Worm (Caenorhabditis elegans) whole organism, young adult: ENCODE data around the gene T01B4.3.
A peak's percentile ranks its signal among the peaks of the same experiment; 100 is the strongest.

Experiments used
- B0261.1 ChIP-seq: sonication (generic microtip); optimal IDR thresholded peaks from 2 replicates; lab custom pipeline; 2016; ENCODE audit warnings: mild to moderate bottlenecking, missing genetic modification characterization, moderate library complexity, missing compliant biosample characterization
- C17E4.6 ChIP-seq: fragments of 200-800 bp; sonication (Bioruptor generic); IDR thresholded peaks from 2 replicates; pipeline ENCODE4 v1.3.6; 2022; ENCODE audit warnings: missing genetic modification reagents, missing genetic modification characterization, missing compliant biosample characterization
- F23B12.7 ChIP-seq: sonication (generic microtip); optimal IDR thresholded peaks from 2 replicates; lab custom pipeline; 2017; ENCODE audit warnings: missing genetic modification characterization, mild to moderate bottlenecking, missing compliant biosample characterization, antibody characterized with exemption, moderate library complexity; ENCODE audit not compliant: insufficient read depth
- F37B4.10 ChIP-seq: fragments of 200-800 bp; sonication (Bioruptor generic); IDR thresholded peaks from 2 replicates; pipeline ENCODE4 v1.3.6; 2022; ENCODE audit warnings: missing genetic modification characterization, missing compliant biosample characterization
- F39B2.1 ChIP-seq: fragments of 200-800 bp; sonication (Bioruptor generic); IDR thresholded peaks from 2 replicates; pipeline ENCODE4 v1.3.6; 2022; ENCODE audit warnings: missing genetic modification reagents, missing genetic modification characterization, missing compliant biosample characterization
- F49E8.2 ChIP-seq: sonication (generic microtip); optimal IDR thresholded peaks from 3 replicates; lab custom pipeline; 2017; ENCODE audit warnings: missing genetic modification characterization, mild to moderate bottlenecking, missing compliant biosample characterization, antibody characterized with exemption, moderate library complexity; ENCODE audit not compliant: insufficient read depth
- K12H6.12 ChIP-seq: fragments of 200-800 bp; sonication (Bioruptor generic); optimal IDR thresholded peaks from 2 replicates; lab custom pipeline; 2018; ENCODE audit warnings: mild to moderate bottlenecking, missing genetic modification characterization, missing compliant biosample characterization
- T07F8.4 ChIP-seq: sonication (generic microtip); optimal IDR thresholded peaks from 2 replicates; lab custom pipeline; 2016; ENCODE audit warnings: mild to moderate bottlenecking, missing genetic modification characterization, moderate library complexity, missing compliant biosample characterization
- Y53F4B.3 ChIP-seq: fragments of 200-800 bp; sonication (Bioruptor generic); IDR thresholded peaks from 2 replicates; pipeline ENCODE4 v1.3.6; 2022; ENCODE audit warnings: missing genetic modification reagents, missing genetic modification characterization, missing compliant biosample characterization
- Y56A3A.18 ChIP-seq: fragments of 200-800 bp; sonication (Bioruptor generic); IDR thresholded peaks from 2 replicates; pipeline ENCODE4 v1.3.6; 2022; ENCODE audit warnings: missing genetic modification reagents, missing genetic modification characterization, missing compliant biosample characterization
- Y67H2A.10 ChIP-seq: fragments of 200-800 bp; sonication (Bioruptor generic); conservative IDR thresholded peaks from 2 replicates; pipeline ENCODE4 v1.3.6; 2022; ENCODE audit warnings: missing genetic modification reagents, missing genetic modification characterization, missing compliant biosample characterization
- Y79H2A.3 ChIP-seq: fragments of 200-800 bp; sonication (Bioruptor generic); conservative IDR thresholded peaks from 2 replicates; pipeline ENCODE4 v1.3.6; 2022; ENCODE audit warnings: missing genetic modification reagents, missing genetic modification characterization, missing compliant biosample characterization
- ama-1 ChIP-seq, 3 experiments: fragments of 150-350 bp in 1 of 3; sonication (generic microtip) in 2 of 3; optimal IDR thresholded peaks; 2 replicates each; lab custom pipeline; 2014 to 2018; ENCODE audit warnings: missing biosample characterization in 2 of 3, missing genetic modification characterization in 2 of 3, missing genetic modification reagents in 2 of 3
- atf-7 ChIP-seq: sonication (generic microtip); optimal IDR thresholded peaks from 2 replicates; lab custom pipeline; 2017; ENCODE audit warnings: mild to moderate bottlenecking, missing genetic modification characterization, missing compliant biosample characterization
- attf-3 ChIP-seq: fragments of 200-800 bp; sonication (Bioruptor generic); conservative IDR thresholded peaks from 2 replicates; pipeline ENCODE4 v1.3.6; 2022; ENCODE audit warnings: missing genetic modification reagents, missing genetic modification characterization, missing compliant biosample characterization
- attf-5 ChIP-seq: fragments of 200-800 bp; sonication (Bioruptor generic); optimal IDR thresholded peaks from 2 replicates; lab custom pipeline; 2018; ENCODE audit warnings: mild to moderate bottlenecking, missing genetic modification characterization, missing compliant biosample characterization
- attf-6 ChIP-seq: fragments of 200-800 bp; sonication (Bioruptor generic); IDR thresholded peaks from 2 replicates; pipeline ENCODE4 v1.3.6; 2022; ENCODE audit warnings: missing genetic modification reagents, missing genetic modification characterization, missing compliant biosample characterization
- bed-2 ChIP-seq: fragments of 200-800 bp; sonication (Bioruptor generic); IDR thresholded peaks from 2 replicates; pipeline ENCODE4 v1.3.6; 2022; ENCODE audit warnings: missing genetic modification reagents, missing genetic modification characterization, missing compliant biosample characterization
- cebp-2 ChIP-seq: fragments of 200-800 bp; sonication (Bioruptor generic); IDR thresholded peaks from 2 replicates; pipeline ENCODE4 v1.3.6; 2022; ENCODE audit warnings: missing genetic modification characterization, missing compliant biosample characterization
- ceh-27 ChIP-seq: fragments of 200-800 bp; sonication (Bioruptor generic); optimal IDR thresholded peaks from 2 replicates; lab custom pipeline; 2018; ENCODE audit warnings: mild to moderate bottlenecking, missing genetic modification characterization, moderate library complexity, missing compliant biosample characterization
- ceh-40 ChIP-seq: fragments of 200-800 bp; sonication (Bioruptor generic); IDR thresholded peaks from 2 replicates; pipeline ENCODE4 v1.3.6; 2022; ENCODE audit warnings: missing genetic modification characterization, missing compliant biosample characterization
- die-1 ChIP-seq: sonication (generic microtip); optimal IDR thresholded peaks from 2 replicates; lab custom pipeline; 2016; ENCODE audit warnings: missing genotype, mild to moderate bottlenecking, missing genetic modification characterization, missing compliant biosample characterization
- dox-1 ChIP-seq: fragments of 200-800 bp; sonication (Bioruptor generic); IDR thresholded peaks from 2 replicates; pipeline ENCODE4 v1.3.6; 2022; ENCODE audit warnings: missing genetic modification reagents, missing genetic modification characterization, missing compliant biosample characterization
- dpff-1 ChIP-seq: sonication (generic microtip); optimal IDR thresholded peaks from 2 replicates; lab custom pipeline; 2017; ENCODE audit warnings: mild to moderate bottlenecking, missing genetic modification characterization, missing compliant biosample characterization
- dpl-1 ChIP-seq: fragments of 150-350 bp; optimal IDR thresholded peaks from 2 replicates; lab custom pipeline; 2014; ENCODE audit warnings: missing biosample characterization, missing genetic modification reagents, missing genetic modification characterization
- efl-1 ChIP-seq: fragments of 150-350 bp; optimal IDR thresholded peaks from 2 replicates; lab custom pipeline; 2014; ENCODE audit warnings: missing biosample characterization, missing genetic modification reagents, missing genetic modification characterization
- ekl-4 ChIP-seq: fragments of 200-800 bp; sonication (Bioruptor generic); IDR thresholded peaks from 2 replicates; pipeline ENCODE4 v1.3.6; 2022; ENCODE audit warnings: missing genetic modification reagents, missing genetic modification characterization, missing compliant biosample characterization
- him-1 ChIP-seq: sonication (generic microtip); optimal IDR thresholded peaks from 2 replicates; lab custom pipeline; 2016; ENCODE audit warnings: missing genotype, missing genetic modification reagents, missing genetic modification characterization, missing compliant biosample characterization
- hlh-12 ChIP-seq: sonication (generic microtip); optimal IDR thresholded peaks from 2 replicates; lab custom pipeline; 2016; ENCODE audit warnings: missing genetic modification characterization, missing compliant biosample characterization
- hmg-1.2 ChIP-seq: fragments of 200-800 bp; sonication (Bioruptor generic); IDR thresholded peaks from 2 replicates; pipeline ENCODE4 v1.3.6; 2022; ENCODE audit warnings: missing genetic modification reagents, missing genetic modification characterization, missing compliant biosample characterization
- let-607 ChIP-seq, 2 experiments: fragments of 200-800 bp in 1 of 2; sonication (Bioruptor generic) in 1 of 2; sonication (generic microtip) in 1 of 2; optimal IDR thresholded peaks; 2 replicates each; lab custom pipeline; 2016 to 2018; ENCODE audit warnings: mild to moderate bottlenecking in 2 of 2, missing compliant biosample characterization in 2 of 2, missing genetic modification characterization in 2 of 2, moderate library complexity in 2 of 2, missing genotype in 1 of 2
- lin-26 ChIP-seq: fragments of 200-800 bp; sonication (Bioruptor generic); IDR thresholded peaks from 2 replicates; pipeline ENCODE4 v1.3.6; 2022; ENCODE audit warnings: missing genetic modification reagents, missing genetic modification characterization, missing compliant biosample characterization
- lsl-1 ChIP-seq: fragments of 200-800 bp; sonication (Bioruptor generic); optimal IDR thresholded peaks from 2 replicates; lab custom pipeline; 2018; ENCODE audit warnings: mild to moderate bottlenecking, missing genetic modification characterization, moderate library complexity, missing compliant biosample characterization
- madf-10 ChIP-seq: sonication (generic microtip); optimal IDR thresholded peaks from 2 replicates; lab custom pipeline; 2016; ENCODE audit warnings: mild to moderate bottlenecking, missing genetic modification characterization, missing compliant biosample characterization
- mcd-1 ChIP-seq: fragments of 200-800 bp; sonication (Bioruptor generic); IDR thresholded peaks from 2 replicates; pipeline ENCODE4 v1.3.6; 2022; ENCODE audit warnings: missing genetic modification reagents, missing genetic modification characterization, missing compliant biosample characterization
- mes-4 ChIP-seq: sonication (generic microtip); optimal IDR thresholded peaks from 2 replicates; lab custom pipeline; 2016; ENCODE audit warnings: missing genotype, missing genetic modification characterization, missing compliant biosample characterization
- nfya-2 ChIP-seq: fragments of 200-800 bp; sonication (Bioruptor generic); IDR thresholded peaks from 2 replicates; pipeline ENCODE4 v1.3.6; 2022; ENCODE audit warnings: missing genetic modification reagents, missing genetic modification characterization, missing compliant biosample characterization
- nfyb-1 ChIP-seq: fragments of 200-800 bp; sonication (Bioruptor generic); IDR thresholded peaks from 2 replicates; pipeline ENCODE4 v1.3.6; 2022; ENCODE audit warnings: missing genetic modification reagents, missing genetic modification characterization, missing compliant biosample characterization
- nhr-179 ChIP-seq: sonication (generic microtip); optimal IDR thresholded peaks from 2 replicates; lab custom pipeline; 2016; ENCODE audit warnings: mild to moderate bottlenecking, missing genetic modification characterization, missing compliant biosample characterization
- nhr-80 ChIP-seq: sonication (generic microtip); optimal IDR thresholded peaks from 2 replicates; lab custom pipeline; 2016; ENCODE audit warnings: missing genetic modification characterization, missing compliant biosample characterization
- pha-4 ChIP-seq: fragments of 150-350 bp; sonication (generic microtip); optimal IDR thresholded peaks from 2 replicates; lab custom pipeline; 2014; ENCODE audit warnings: missing biosample characterization, missing genetic modification reagents, missing genetic modification characterization
- rec-8 ChIP-seq, 2 experiments: sonication (generic microtip); optimal IDR thresholded peaks; 2 replicates each; lab custom pipeline; 2016; ENCODE audit warnings: mild to moderate bottlenecking in 2 of 2, missing genetic modification characterization in 2 of 2, missing genetic modification reagents in 2 of 2, missing genotype in 2 of 2, missing biosample characterization in 1 of 2, missing compliant biosample characterization in 1 of 2, moderate library complexity in 1 of 2
- rpc-1 ChIP-seq, 2 experiments: fragments of 150-350 bp in 1 of 2; sonication (generic microtip) in 1 of 2; optimal IDR thresholded peaks; 2 replicates each; lab custom pipeline; 2014 to 2018; ENCODE audit warnings: missing biosample characterization in 1 of 2, missing genetic modification characterization in 1 of 2, missing genetic modification reagents in 1 of 2, missing genotype in 1 of 2
- sdz-38 ChIP-seq: sonication (generic microtip); optimal IDR thresholded peaks from 2 replicates; lab custom pipeline; 2016; ENCODE audit warnings: missing genotype, missing genetic modification characterization, missing compliant biosample characterization
- snpc-3.4 ChIP-seq: sonication (generic microtip); optimal IDR thresholded peaks from 2 replicates; lab custom pipeline; 2017; ENCODE audit warnings: missing genetic modification characterization, mild to moderate bottlenecking, missing compliant biosample characterization, antibody characterized with exemption, moderate library complexity, missing genotype, missing genetic modification reagents
- tbx-9 ChIP-seq: sonication (generic microtip); optimal IDR thresholded peaks from 2 replicates; lab custom pipeline; 2016; ENCODE audit warnings: borderline replicate concordance, missing genetic modification characterization, inconsistent platforms, missing compliant biosample characterization
- tlf-1 ChIP-seq: fragments of 200-800 bp; sonication (Bioruptor generic); optimal IDR thresholded peaks from 2 replicates; lab custom pipeline; 2018; ENCODE audit warnings: mild to moderate bottlenecking, missing genetic modification characterization, missing compliant biosample characterization
- ztf-28 ChIP-seq: fragments of 200-800 bp; sonication (Bioruptor generic); IDR thresholded peaks from 2 replicates; pipeline ENCODE4 v1.3.6; 2022; ENCODE audit warnings: missing genetic modification reagents, missing genetic modification characterization, missing compliant biosample characterization

Gene T01B4.3

ce11 chrX:16271147-16271546, 46.4 kb downstream of the T01B4.3 start (continued):
- TF ChIP-seq C17E4.6 (GFP tag; lab: Robert Waterston, UW) (no peak), him-1 (peak; percentile 69), mes-4 (tag; lab: Kevin White, UChicago) (peak; percentile 64), K12H6.12 (tag; lab: Kevin White, UChicago) (no peak), ceh-27 (GFP tag; lab: Kevin White, UChicago) (no peak), lsl-1 (GFP tag; lab: Kevin White, UChicago) (no peak), F49E8.2 (tag; lab: Kevin White, UChicago) (no peak), nfya-2 (no peak), die-1 (peak; percentile 89), tlf-1 (no peak), F37B4.10 (GFP tag; lab: Robert Waterston, UW) (no peak), madf-10 (tag; lab: Kevin White, UChicago) (peak; percentile 60), mcd-1 (GFP tag; lab: Robert Waterston, UW) (peak; percentile 12; the same call in 1 of the 2 replicates), lin-26 (GFP tag; lab: Robert Waterston, UW) (peak; percentile 86), ztf-28 (GFP tag; lab: Robert Waterston, UW) (no peak), hlh-12 (tag; lab: Kevin White, UChicago) (no peak), hmg-1.2 (GFP tag; lab: Robert Waterston, UW) (peak; percentile 74), nhr-179 (tag; lab: Kevin White, UChicago) (peak; percentile 66), F39B2.1 (GFP tag; lab: Robert Waterston, UW) (no peak), attf-6 (GFP tag; lab: Robert Waterston, UW) (peak; percentile 31; the same call in 1 of the 2 replicates), atf-7 (no peak), snpc-3.4 (peak; percentile 29), bed-2 (GFP tag; lab: Robert Waterston, UW) (no peak), dpff-1 (no peak), rpc-1 (optimal IDR thresholded peaks at IDR 0.05; lab: Kevin White, UChicago) (peak; percentile 93), rpc-1 (tag; optimal IDR thresholded peaks at IDR 0.05; lab: Kevin White, UChicago) (peak; percentile 95), sdz-38 (tag; lab: Kevin White, UChicago) (no peak), dox-1 (GFP tag; lab: Robert Waterston, UW) (peak; percentile 61), Y79H2A.3 (GFP tag; lab: Robert Waterston, UW) (no peak), T07F8.4 (tag; lab: Kevin White, UChicago) (peak; percentile 50), nhr-80 (tag; lab: Kevin White, UChicago) (peak; percentile 13), ekl-4 (GFP tag; lab: Robert Waterston, UW) (peak; percentile 41; the same call in 1 of the 2 replicates), Y67H2A.10 (GFP tag; lab: Robert Waterston, UW) (no peak), let-607 (tag; optimal IDR thresholded peaks at IDR 0.05; lab: Kevin White, UChicago) (peak in 1 of 2 experiments; percentile 40), Y56A3A.18 (GFP tag; lab: Robert Waterston, UW) (peak; percentile 44; the same call in 1 of the 2 replicates), ama-1 (optimal IDR thresholded peaks at IDR 0.05; lab: Kevin White, UChicago) (no peak), ama-1 (GFP tag; optimal IDR thresholded peaks at IDR 0.05; lab: Kevin White, UChicago) (peak in 1 of 2 experiments; percentile 87), Y53F4B.3 (GFP tag; lab: Robert Waterston, UW) (peak; percentile 70), F23B12.7 (peak; percentile 60), efl-1 (GFP tag; lab: Kevin White, UChicago) (no peak), cebp-2 (peak; percentile 79; the same call in 1 of the 2 replicates), attf-3 (GFP tag; lab: Robert Waterston, UW) (no peak), pha-4 (tag; lab: Kevin White, UChicago) (no peak), nfyb-1 (GFP tag; lab: Robert Waterston, UW) (peak; percentile 43; the same call in 1 of the 2 replicates), tbx-9 (tag; lab: Kevin White, UChicago) (no peak), rec-8 (tag; optimal IDR thresholded peaks at IDR 0.05; lab: Kevin White, UChicago) (peak; percentile 54 to 80), ceh-40 (no peak), dpl-1 (GFP tag; lab: Kevin White, UChicago) (no peak), attf-5 (GFP tag; lab: Kevin White, UChicago) (no peak), B0261.1 (tag; lab: Kevin White, UChicago) (peak; percentile 88)
